Fruit fly (Drosophila melanogaster): Measurements from ENCODE around the gene betaggt-I.

betaggt-I gene

dm6 chr2L:4997401-4998259, 52.3 kb downstream of the betaggt-I start (continued):
- no peak; the same call in 1 of the 2 replicates for TF ChIP-seq ham (GFP tag; IDR thresholded peaks at IDR 0.05)
- TF ChIP-seq yki (optimal IDR thresholded peaks at IDR 0.05): peak; percentile 61
- peak; percentile 100 for TF ChIP-seq CG9932 (GFP tag; IDR thresholded peaks at IDR 0.05)
- peak; percentile 99 for TF ChIP-seq gce (GFP tag; IDR thresholded peaks at IDR 0.05)
- TF ChIP-seq tup (GFP tag; optimal IDR thresholded peaks at IDR 0.05): peak; percentile 98
- TF ChIP-seq sd (tag; optimal IDR thresholded peaks at IDR 0.05): peak; percentile 92
- TF ChIP-seq CG12155 (GFP tag; optimal IDR thresholded peaks at IDR 0.05): peak; percentile 98
- TF ChIP-seq pum (GFP tag; optimal IDR thresholded peaks at IDR 0.05): peak; percentile 99
- TF ChIP-seq Mes4 (GFP tag; optimal IDR thresholded peaks at IDR 0.05): peak; percentile 99
- TF ChIP-seq Oli (tag; optimal IDR thresholded peaks at IDR 0.05): peak; percentile 99
- TF ChIP-seq CG1602 (GFP tag; optimal IDR thresholded peaks at IDR 0.05): peak; percentile 100
- TF ChIP-seq Dek (tag; optimal IDR thresholded peaks at IDR 0.05): peak; percentile 98
- peak; percentile 99 for TF ChIP-seq CG12942 (GFP tag; optimal IDR thresholded peaks at IDR 0.05)
- TF ChIP-seq CG9876 (GFP tag; optimal IDR thresholded peaks at IDR 0.05): peak; percentile 99
- TF ChIP-seq B-H2 (GFP tag; optimal IDR thresholded peaks at IDR 0.05): peak; percentile 96
- TF ChIP-seq jing (GFP tag; optimal IDR thresholded peaks at IDR 0.05): peak; percentile 99
- peak; percentile 99 for TF ChIP-seq Ptx1 (GFP tag; IDR thresholded peaks at IDR 0.05)
- TF ChIP-seq inv (GFP tag; IDR thresholded peaks at IDR 0.05; ENCODE audit: partially characterized antibody): peak; percentile 62
- peak; percentile 98 to 99 for TF ChIP-seq Pdp1 (GFP tag; optimal IDR thresholded peaks at IDR 0.05)
- TF ChIP-seq Gug (GFP tag; IDR thresholded peaks at IDR 0.05): peak; percentile 99
- TF ChIP-seq CG34224 (GFP tag; IDR thresholded peaks at IDR 0.05; ENCODE audit: partially characterized antibody): no peak
- no peak for TF ChIP-seq pita (GFP tag; optimal IDR thresholded peaks at IDR 0.05)
- TF ChIP-seq maf-S (GFP tag; optimal IDR thresholded peaks at IDR 0.05): peak; percentile 99
- TF ChIP-seq CG10147 (GFP tag; optimal IDR thresholded peaks at IDR 0.05): peak; percentile 97
- TF ChIP-seq insv (GFP tag; optimal IDR thresholded peaks at IDR 0.05): peak; percentile 9 to 70
- peak; percentile 48 for TF ChIP-seq Dp (GFP tag; optimal IDR thresholded peaks at IDR 0.05)
- TF ChIP-seq CG11456 (GFP tag; IDR thresholded peaks at IDR 0.05): peak; percentile 99
- TF ChIP-seq lov (optimal IDR thresholded peaks at IDR 0.05): no peak
- peak; percentile 98 for TF ChIP-seq lov (GFP tag; IDR thresholded peaks at IDR 0.05)
- peak; percentile 97 for TF ChIP-seq kay (GFP tag; optimal IDR thresholded peaks at IDR 0.05)
- peak; percentile 99 for TF ChIP-seq Atf6 (GFP tag; IDR thresholded peaks at IDR 0.05)
- peak; percentile 99 for TF ChIP-seq wor (GFP tag; IDR thresholded peaks at IDR 0.05)
- peak; percentile 99 for TF ChIP-seq CG12391 (tag; optimal IDR thresholded peaks at IDR 0.05)
- peak; percentile 99 for TF ChIP-seq mam (GFP tag; optimal IDR thresholded peaks at IDR 0.05)
- TF ChIP-seq ranshi (GFP tag; IDR thresholded peaks at IDR 0.05): peak; percentile 99
- peak; percentile 97 for TF ChIP-seq CG6654 (GFP tag; optimal IDR thresholded peaks at IDR 0.05)
- peak; percentile 65 for TF ChIP-seq CG16813 (GFP tag; IDR thresholded peaks at IDR 0.05; ENCODE audit: partially characterized antibody)
- peak; percentile 98 for TF ChIP-seq Oaz (GFP tag; IDR thresholded peaks at IDR 0.05)
- peak; percentile 97 for TF ChIP-seq CG6683 (GFP tag; optimal IDR thresholded peaks at IDR 0.05)
- TF ChIP-seq Stat92E (GFP tag; optimal IDR thresholded peaks at IDR 0.05): peak in 1 of 3 experiments; percentile 95
- TF ChIP-seq usp (GFP tag; optimal IDR thresholded peaks at IDR 0.05): no peak
- peak; percentile 99 for TF ChIP-seq sens-2 (GFP tag; IDR thresholded peaks at IDR 0.05)
- TF ChIP-seq CG17186 (GFP tag; optimal IDR thresholded peaks at IDR 0.05): peak; percentile 97
- TF ChIP-seq Antp (GFP tag; optimal IDR thresholded peaks at IDR 0.05): peak; percentile 99
- peak; percentile 97 for TF ChIP-seq onecut (GFP tag; IDR thresholded peaks at IDR 0.05)
- TF ChIP-seq CG4730 (GFP tag; IDR thresholded peaks at IDR 0.05): peak; percentile 99
- TF ChIP-seq CG10462 (GFP tag; optimal IDR thresholded peaks at IDR 0.05): peak; percentile 98
- TF ChIP-seq nerfin-2 (GFP tag; IDR thresholded peaks at IDR 0.05; ENCODE audit: partially characterized antibody): peak; percentile 74
- peak; percentile 24 for TF ChIP-seq BEAF-32 (GFP tag; optimal IDR thresholded peaks at IDR 0.05)

Measured in whole organism, embryonic.